Worm (Caenorhabditis elegans) whole organism, L3 larva: ENCODE measurements around the gene srp-8.

Source experiments
- R02D3.7 ChIP-seq: fragments of 150-350 bp; optimal IDR thresholded peaks from 2 replicates; lab custom pipeline; 2014; ENCODE audit warnings: missing biosample characterization, missing genetic modification characterization
- ZK546.5 ChIP-seq: sonication (generic microtip); optimal IDR thresholded peaks from 2 replicates; lab custom pipeline; 2017; ENCODE audit warnings: missing biosample characterization, missing genetic modification characterization
- aly-2 ChIP-seq: fragments of 150-350 bp; optimal IDR thresholded peaks from 2 replicates; lab custom pipeline; 2014; ENCODE audit warnings: missing biosample characterization, missing genetic modification characterization
- ceh-28 ChIP-seq: fragments of 150-350 bp; optimal IDR thresholded peaks from 2 replicates; lab custom pipeline; 2014; ENCODE audit warnings: missing biosample characterization, missing genetic modification reagents, missing genetic modification characterization
- ceh-82 ChIP-seq: fragments of 150-350 bp; optimal IDR thresholded peaks from 2 replicates; lab custom pipeline; 2014; ENCODE audit warnings: missing biosample characterization, missing genetic modification characterization
- ceh-9 ChIP-seq: sonication (generic microtip); optimal IDR thresholded peaks from 2 replicates; lab custom pipeline; 2018; ENCODE audit warnings: missing biosample characterization, missing genetic modification characterization
- elt-1 ChIP-seq: fragments of 150-350 bp; optimal IDR thresholded peaks from 2 replicates; lab custom pipeline; 2014; ENCODE audit warnings: missing biosample characterization, missing genetic modification characterization
- elt-2 ChIP-seq: sonication (generic microtip); optimal IDR thresholded peaks from 2 replicates; lab custom pipeline; 2016; ENCODE audit warnings: missing genetic modification reagents, mild to moderate bottlenecking, missing genetic modification characterization, missing compliant biosample characterization
- elt-3 ChIP-seq, 3 experiments: fragments of 150-350 bp in 1 of 3; sonication (generic microtip) in 2 of 3; optimal IDR thresholded peaks; 2 replicates in 2 of 3; 4 replicates in 1 of 3; lab custom pipeline; 2014 to 2017; ENCODE audit warnings: missing biosample characterization in 3 of 3, missing genetic modification characterization in 3 of 3
- eor-1 ChIP-seq, 2 experiments: fragments of 150-350 bp; optimal IDR thresholded peaks; 2 replicates each; lab custom pipeline; 2014 to 2018; ENCODE audit warnings: missing biosample characterization in 2 of 2, missing genetic modification characterization in 2 of 2
- fkh-10 ChIP-seq: sonication (generic microtip); optimal IDR thresholded peaks from 2 replicates; lab custom pipeline; 2017; ENCODE audit warnings: missing biosample characterization, missing genetic modification reagents, missing genetic modification characterization
- fkh-2 ChIP-seq: fragments of 150-350 bp; optimal IDR thresholded peaks from 2 replicates; lab custom pipeline; 2014; ENCODE audit warnings: missing biosample characterization, missing genetic modification reagents, missing genetic modification characterization
- fos-1 ChIP-seq: fragments of 150-350 bp; optimal IDR thresholded peaks from 2 replicates; lab custom pipeline; 2014; ENCODE audit warnings: missing biosample characterization, missing genetic modification characterization
- lin-15B ChIP-seq: fragments of 150-350 bp; optimal IDR thresholded peaks from 2 replicates; lab custom pipeline; 2014; ENCODE audit warnings: missing biosample characterization, missing genetic modification characterization
- lin-39 ChIP-seq: fragments of 150-350 bp; optimal IDR thresholded peaks from 2 replicates; lab custom pipeline; 2018; ENCODE audit warnings: missing biosample characterization, missing genetic modification reagents, missing genetic modification characterization
- lsy-12 ChIP-seq: sonication (generic microtip); optimal IDR thresholded peaks from 2 replicates; lab custom pipeline; 2016; ENCODE audit warnings: mild to moderate bottlenecking, missing genetic modification characterization, missing compliant biosample characterization
- mdl-1 ChIP-seq: fragments of 150-350 bp; optimal IDR thresholded peaks from 2 replicates; lab custom pipeline; 2014; ENCODE audit warnings: missing biosample characterization, missing genetic modification characterization
- nfya-1 ChIP-seq: sonication (generic microtip); optimal IDR thresholded peaks from 2 replicates; lab custom pipeline; 2017; ENCODE audit warnings: missing genetic modification characterization, mild to moderate bottlenecking, missing compliant biosample characterization, antibody characterized with exemption, moderate library complexity; ENCODE audit not compliant: insufficient read depth
- nhr-11 ChIP-seq: fragments of 150-350 bp; optimal IDR thresholded peaks from 2 replicates; lab custom pipeline; 2014; ENCODE audit warnings: missing biosample characterization, missing genetic modification characterization
- nhr-23 ChIP-seq: fragments of 150-350 bp; optimal IDR thresholded peaks from 2 replicates; lab custom pipeline; 2014; ENCODE audit warnings: missing biosample characterization, missing genetic modification reagents, missing genetic modification characterization
- nhr-237 ChIP-seq: fragments of 150-350 bp; optimal IDR thresholded peaks from 2 replicates; lab custom pipeline; 2014; ENCODE audit warnings: missing biosample characterization, missing genetic modification characterization
- nhr-25 ChIP-seq: sonication (generic microtip); optimal IDR thresholded peaks from 2 replicates; lab custom pipeline; 2017; ENCODE audit warnings: missing biosample characterization, missing genetic modification characterization
- nhr-28 ChIP-seq: fragments of 150-350 bp; optimal IDR thresholded peaks from 2 replicates; lab custom pipeline; 2014; ENCODE audit warnings: missing biosample characterization, missing genetic modification characterization
- nhr-76 ChIP-seq: fragments of 150-350 bp; sonication (generic microtip); optimal IDR thresholded peaks from 5 replicates; lab custom pipeline; 2014; ENCODE audit warnings: missing biosample characterization, missing genetic modification characterization
- pha-4 ChIP-seq: fragments of 150-350 bp; optimal IDR thresholded peaks from 2 replicates; lab custom pipeline; 2014; ENCODE audit warnings: missing biosample characterization, missing genetic modification reagents, missing genetic modification characterization
- pqm-1 ChIP-seq: fragments of 150-350 bp; optimal IDR thresholded peaks from 2 replicates; lab custom pipeline; 2017; ENCODE audit warnings: missing biosample characterization, missing genetic modification characterization, inconsistent platforms
- tbx-2 ChIP-seq: sonication (generic microtip); optimal IDR thresholded peaks from 2 replicates; lab custom pipeline; 2016; ENCODE audit warnings: mild to moderate bottlenecking, missing genetic modification characterization, missing compliant biosample characterization
- zag-1 ChIP-seq: fragments of 150-350 bp; optimal IDR thresholded peaks from 2 replicates; lab custom pipeline; 2014; ENCODE audit warnings: missing biosample characterization, missing genetic modification characterization

srp-8 gene

ce11 chrV:8159629-8160028 lies 23.9 kb upstream of the srp-8 start, which contains the start of gene F20D6.6:
Gene F20D6.6 (plus strand): TSS chrV:8159929.
- TF ChIP-seq fkh-2 (no peak), lsy-12 (tag; lab: Kevin White, UChicago) (no peak), lin-15B (tag; lab: Kevin White, UChicago) (no peak), nfya-1 (tag; lab: Kevin White, UChicago) (no peak), fos-1 (no peak), nhr-11 (tag; lab: Kevin White, UChicago) (no peak), elt-2 (no peak), nhr-76 (no peak), fkh-10 (GFP tag; lab: Kevin White, UChicago) (no peak)

ce11 chrV:8161699-8162098 lies 21.8 kb upstream of the srp-8 start, which contains the start of gene F20D6.5:
Gene F20D6.5 (plus strand): TSS chrV:8161957.
- TF ChIP-seq mdl-1 = no peak
- no peak for TF ChIP-seq R02D3.7 (tag; lab: Kevin White, UChicago)
- no peak for TF ChIP-seq ZK546.5
- TF ChIP-seq elt-2 = peak; percentile 61
- TF ChIP-seq pqm-1 = peak; percentile 83

DNA sequence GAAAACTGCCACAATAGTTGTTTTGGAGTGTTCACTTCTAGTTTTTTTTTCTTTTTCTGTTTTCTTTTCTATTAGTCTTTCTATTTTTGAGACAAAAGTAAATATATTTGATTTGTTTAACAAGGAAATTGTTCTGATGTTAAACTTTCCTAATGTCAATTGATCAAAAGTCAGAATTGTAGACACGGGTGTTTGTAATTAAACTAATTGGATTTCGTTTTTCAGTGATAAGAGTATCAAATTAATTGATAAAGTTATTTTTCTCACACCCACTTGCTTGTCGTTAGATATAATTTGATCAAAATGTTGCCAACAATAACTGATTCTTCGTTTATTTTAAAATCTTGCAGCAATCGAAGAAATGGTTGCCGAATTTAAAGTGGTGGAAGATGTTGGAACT lies 20.3 kb upstream of the srp-8 start:
- TF ChIP-seq nhr-25 (tag; lab: Kevin White, UChicago) (no peak), nhr-237 (no peak), pha-4 (tag; lab: Kevin White, UChicago) (peak; percentile 7)

ce11 chrV:8168219-8168962 lies 15.1 kb upstream of the srp-8 start, which contains the start of gene F20D6.8:
Gene F20D6.8 (minus strand): TSS chrV:8168269.
- no peak for TF ChIP-seq ceh-9 (tag; lab: Kevin White, UChicago)
- no peak for TF ChIP-seq elt-2

ce11 chrV:8169150-8169549 lies 14.3 kb upstream of the srp-8 start:
- TF ChIP-seq eor-1 (tag; optimal IDR thresholded peaks at IDR 0.05; lab: Kevin White, UChicago) (no peak), pha-4 (tag; lab: Kevin White, UChicago) (no peak), fkh-10 (GFP tag; lab: Kevin White, UChicago) (no peak), nfya-1 (tag; lab: Kevin White, UChicago) (no peak), ZK546.5 (no peak), tbx-2 (tag; lab: Kevin White, UChicago) (no peak), elt-2 (no peak)
- TF ChIP-seq, all 47 proteins: peak for 0

DNA sequence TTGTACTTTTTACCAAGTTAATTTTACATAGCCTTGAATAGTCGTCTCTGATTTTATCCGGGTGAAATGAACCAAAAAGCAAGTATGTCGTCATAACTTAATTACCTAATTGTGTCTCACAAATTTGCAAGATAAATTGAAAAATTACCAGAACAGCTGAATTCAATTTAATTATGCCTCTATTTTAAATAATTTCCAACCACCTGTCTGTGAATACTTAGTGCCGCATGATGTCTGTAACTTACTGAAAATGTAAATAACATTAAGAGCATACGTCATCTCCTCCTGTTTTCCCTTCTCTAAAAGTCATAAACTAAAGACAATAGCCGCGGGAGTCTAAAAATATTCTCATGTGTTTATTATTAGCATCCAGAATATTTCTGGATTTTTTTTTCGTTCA lies 13.2 kb upstream of the srp-8 start:
- TF ChIP-seq elt-1 (tag; lab: Kevin White, UChicago) (no peak), zag-1 (tag; lab: Kevin White, UChicago) (no peak), nhr-11 (tag; lab: Kevin White, UChicago) (no peak), aly-2 (tag; lab: Kevin White, UChicago) (no peak)

DNA sequence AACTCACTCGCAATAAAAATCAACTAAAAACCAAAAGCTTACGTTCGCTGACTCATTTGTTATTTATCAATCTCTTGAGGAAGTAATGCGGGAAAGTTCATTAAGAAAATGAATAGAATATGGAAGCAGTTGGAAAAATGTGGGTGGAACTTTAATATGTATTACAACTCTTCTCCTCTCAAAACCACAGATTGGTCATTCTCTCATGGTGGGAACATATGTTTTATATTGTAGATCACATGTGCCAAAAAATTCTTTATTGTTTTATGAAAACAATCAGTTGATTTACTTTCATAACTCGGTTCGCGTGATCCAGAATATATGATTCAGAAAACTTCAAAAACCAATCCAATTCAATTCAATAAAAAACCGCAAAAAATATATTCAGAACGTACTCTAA lies 11.8 kb upstream of the srp-8 start:
- TF ChIP-seq fkh-10 (GFP tag; lab: Kevin White, UChicago) (no peak), nhr-28 (tag; lab: Kevin White, UChicago) (no peak), nhr-11 (tag; lab: Kevin White, UChicago) (no peak), ZK546.5 (no peak), nhr-23 (tag; lab: Kevin White, UChicago) (no peak), elt-3 (tag; optimal IDR thresholded peaks at IDR 0.05; lab: Kevin White, UChicago) (no peak), fos-1 (no peak), ceh-82 (no peak), pqm-1 (no peak)
- TF ChIP-seq, all 47 proteins: peak for 0

DNA sequence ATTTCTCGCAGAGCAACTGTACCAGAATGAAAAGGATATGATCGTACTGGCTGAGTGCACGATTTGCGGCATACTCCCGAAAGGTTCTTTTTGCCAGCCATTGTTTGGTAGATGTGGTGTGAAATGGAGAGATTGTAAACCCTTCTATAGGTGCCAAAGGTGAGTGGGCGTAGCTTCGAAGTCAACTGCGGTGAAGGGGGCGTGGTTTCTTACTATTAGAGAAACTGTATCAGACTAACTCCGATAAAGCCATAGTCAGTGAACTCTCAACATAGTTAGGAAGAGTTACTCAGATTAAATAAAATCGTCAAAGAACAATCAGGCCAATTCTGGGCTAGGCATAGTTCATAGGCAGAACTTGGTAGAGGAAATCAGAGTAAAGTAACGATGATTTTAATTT lies 6.1 kb upstream of the srp-8 start, which contains the start of gene F20D6.9:
Gene F20D6.9 (minus strand): TSS at position 101 of the 400 bp plus-strand sequence.
- TF ChIP-seq lin-39 (tag; lab: Kevin White, UChicago) = no peak
- no peak for TF ChIP-seq R02D3.7 (tag; lab: Kevin White, UChicago)
- no peak for TF ChIP-seq nhr-28 (tag; lab: Kevin White, UChicago)
- TF ChIP-seq ceh-28 (tag; lab: Kevin White, UChicago) = no peak
